Worm (Caenorhabditis elegans): ENCODE results near the gene eri-3.
A peak's percentile ranks its signal among the peaks of the same experiment; 100 is the strongest.

eri-3 gene

DNA sequence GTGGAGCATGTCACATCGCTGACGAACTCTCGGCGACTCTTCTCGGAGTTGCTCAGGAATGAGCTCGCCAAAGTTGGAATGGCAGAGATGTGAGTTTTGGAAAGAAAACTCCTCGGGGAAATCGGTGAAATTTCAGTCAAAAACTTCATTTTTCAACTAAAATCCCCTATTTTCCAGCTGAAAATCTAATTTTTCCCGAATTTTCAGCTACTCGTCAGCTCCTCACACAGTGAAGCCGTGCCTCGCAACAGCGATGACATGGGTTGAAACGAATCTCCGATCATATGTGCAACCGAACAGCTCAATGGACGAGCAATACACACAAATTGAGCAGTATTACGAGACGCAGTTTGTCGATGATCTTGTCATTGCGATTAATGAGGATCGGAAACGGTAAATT is 28.5 kb downstream of the eri-3 start:
- TF ChIP-seq ceh-48 (tag; optimal IDR thresholded peaks at IDR 0.05) (no peak), fax-1 (tag; optimal IDR thresholded peaks at IDR 0.05) (no peak), tbx-2 (tag; optimal IDR thresholded peaks at IDR 0.05) (no peak)

DNA sequence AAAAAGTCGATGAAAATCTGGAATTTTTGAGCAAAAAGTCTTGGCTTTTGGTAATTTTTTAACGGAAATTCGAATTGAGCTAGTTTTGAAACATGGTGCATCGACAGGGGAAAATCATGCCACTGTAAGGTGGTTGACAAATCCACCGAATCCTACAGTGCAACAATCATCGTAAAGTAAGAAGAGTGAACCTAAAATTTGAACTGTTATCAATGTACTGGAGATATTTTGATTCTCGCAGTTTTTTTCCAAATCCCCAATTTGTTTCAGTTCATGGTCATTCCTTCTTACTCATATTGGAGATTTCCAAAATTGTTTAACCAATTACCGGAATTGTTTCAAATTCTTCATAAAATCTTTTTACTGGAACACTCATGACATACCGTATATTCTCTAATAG is 29.4 kb downstream of the eri-3 start:
- TF ChIP-seq fkh-6 (tag; optimal IDR thresholded peaks at IDR 0.05), result no peak
- no peak for TF ChIP-seq T23F11.4 (GFP tag; optimal IDR thresholded peaks at IDR 0.05)
- TF ChIP-seq ref-2 (tag; optimal IDR thresholded peaks at IDR 0.05), result no peak
- no peak for TF ChIP-seq hlh-30 (tag; optimal IDR thresholded peaks at IDR 0.05; ENCODE audit: insufficient read depth)
- no peak for TF ChIP-seq fax-1 (tag; optimal IDR thresholded peaks at IDR 0.05)
- no peak for TF ChIP-seq ama-1 (optimal IDR thresholded peaks at IDR 0.05)
- no peak for TF ChIP-seq fkh-10 (GFP tag; optimal IDR thresholded peaks at IDR 0.05)
- TF ChIP-seq K09A11.1 (tag; optimal IDR thresholded peaks at IDR 0.05; ENCODE audit: insufficient read depth), result no peak
- TF ChIP-seq eyg-1 (tag; optimal IDR thresholded peaks at IDR 0.05), result no peak
- no peak for TF ChIP-seq Y22D7AL.16 (tag; optimal IDR thresholded peaks at IDR 0.05)
- TF ChIP-seq gmeb-2 (tag; optimal IDR thresholded peaks at IDR 0.05), result no peak
- TF ChIP-seq C38D4.7 (GFP tag; optimal IDR thresholded peaks at IDR 0.05), result no peak
- TF ChIP-seq nhr-11 (tag; optimal IDR thresholded peaks at IDR 0.05), result no peak
- TF ChIP-seq nhr-232 (tag; optimal IDR thresholded peaks at IDR 0.05), result no peak
- TF ChIP-seq ceh-14 (tag; optimal IDR thresholded peaks at IDR 0.05), result no peak

DNA sequence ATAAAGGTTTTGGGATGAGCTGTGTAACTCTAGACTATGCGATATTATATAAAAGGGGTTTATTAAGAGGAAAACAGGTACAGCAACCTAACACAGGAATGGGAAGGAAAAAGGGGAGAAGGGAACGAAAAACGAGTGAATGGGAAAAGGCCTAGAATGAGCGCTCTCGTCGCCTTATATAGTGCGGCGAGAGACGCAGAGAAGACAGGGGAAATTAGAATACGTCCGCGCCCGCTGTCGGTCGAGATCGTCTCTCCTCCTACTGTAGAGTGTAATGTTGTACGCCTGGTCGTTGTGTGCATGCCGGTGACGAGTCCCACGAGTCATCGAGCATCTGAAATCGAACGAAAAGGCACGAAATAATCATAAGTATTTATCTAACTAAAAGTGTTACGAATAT is 30.0 kb downstream of the eri-3 start:
- TF ChIP-seq ceh-6 (GFP tag; optimal IDR thresholded peaks at IDR 0.05), result no peak
- TF ChIP-seq ceh-18 (tag; optimal IDR thresholded peaks at IDR 0.05), result no peak
- TF ChIP-seq npax-4 (tag; optimal IDR thresholded peaks at IDR 0.05), result no peak
- TF ChIP-seq ceh-31 (tag; optimal IDR thresholded peaks at IDR 0.05), result no peak
- TF ChIP-seq sdc-2 (tag; optimal IDR thresholded peaks at IDR 0.05), result no peak

DNA sequence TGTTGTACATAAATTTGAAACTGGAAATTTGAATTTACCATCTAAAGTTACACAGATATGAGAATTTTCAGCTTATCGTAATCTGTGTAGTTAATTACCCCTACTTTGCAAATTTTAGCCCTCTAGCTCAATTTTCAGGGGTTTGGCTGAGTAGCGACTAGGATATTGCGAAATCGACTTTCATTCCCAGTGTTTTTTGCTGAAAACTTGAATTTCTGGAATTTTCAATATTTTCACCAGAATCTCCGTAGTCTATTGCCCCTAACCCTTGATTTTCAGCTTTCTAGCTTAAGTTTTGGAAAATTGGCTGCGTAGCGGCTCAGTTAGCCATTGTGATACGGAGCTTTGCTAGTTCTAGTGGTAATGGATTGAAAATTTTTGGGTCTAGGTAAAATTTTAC is 33.8 kb downstream of the eri-3 start:
- TF ChIP-seq ceh-34 (tag; optimal IDR thresholded peaks at IDR 0.05) (no peak), elt-4 (tag; optimal IDR thresholded peaks at IDR 0.05) (no peak), hlh-15 (tag; optimal IDR thresholded peaks at IDR 0.05) (no peak), lim-6 (tag; optimal IDR thresholded peaks at IDR 0.05) (no peak), hlh-8 (tag; optimal IDR thresholded peaks at IDR 0.05) (no peak), dve-1 (tag; optimal IDR thresholded peaks at IDR 0.05) (no peak), gmeb-2 (tag; optimal IDR thresholded peaks at IDR 0.05) (no peak), K02D7.2 (tag; optimal IDR thresholded peaks at IDR 0.05) (no peak), C08G9.2 (tag; optimal IDR thresholded peaks at IDR 0.05) (no peak), Y22D7AL.16 (tag; optimal IDR thresholded peaks at IDR 0.05) (no peak), unc-86 (tag; optimal IDR thresholded peaks at IDR 0.05) (no peak), elt-2 (tag; optimal IDR thresholded peaks at IDR 0.05) (no peak), ets-4 (tag; optimal IDR thresholded peaks at IDR 0.05) (no peak), pha-4 (tag; optimal IDR thresholded peaks at IDR 0.05) (no peak), madf-2 (tag; optimal IDR thresholded peaks at IDR 0.05) (no peak), ahr-1 (tag; optimal IDR thresholded peaks at IDR 0.05) (no peak), lin-11 (tag; optimal IDR thresholded peaks at IDR 0.05) (no peak), fkh-6 (tag; optimal IDR thresholded peaks at IDR 0.05) (no peak), ceh-22 (tag; optimal IDR thresholded peaks at IDR 0.05) (no peak)

DNA sequence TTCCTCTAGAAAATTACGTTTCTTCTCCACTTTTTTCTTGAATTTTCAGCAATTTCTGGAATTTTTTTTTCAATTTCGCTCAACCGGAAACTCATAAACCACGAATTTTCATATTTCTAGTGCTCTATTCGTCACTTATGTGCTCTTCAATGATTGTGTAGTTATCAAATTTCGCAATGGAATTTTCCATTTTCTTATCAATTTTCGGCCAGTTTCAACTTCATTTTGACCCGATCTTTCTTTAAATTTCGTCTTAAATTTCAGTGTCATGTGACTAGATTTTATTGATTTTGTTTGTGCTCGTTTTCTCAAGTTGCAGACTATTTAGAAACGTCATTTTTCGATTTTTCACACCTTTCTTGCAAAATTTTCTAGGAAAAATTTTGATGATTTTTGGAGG is 36.4 kb downstream of the eri-3 start:
- TF ChIP-seq elt-2 (tag; optimal IDR thresholded peaks at IDR 0.05) (peak; percentile 40), ref-2 (tag; optimal IDR thresholded peaks at IDR 0.05) (no peak)
